ENCODE assay signal across 2 fruit fly cellular contexts in genomic region chr2L:20987438-20987837, dm6.
TF ChIP-seq lines count a peak whose summit lies in the region.

No protein-coding gene starts in this region.

TF ChIP-seq in whole organism, embryonic, 481 proteins besides CTCF, POLR2A, EP300 and RAD21 (continued from another document and continues in another):
- TF ChIP-seq CG12744 (GFP tag; optimal IDR thresholded peaks at IDR 0.05; lab: Kevin White, UChicago) (peak; percentile 71), CG2120 (GFP tag; optimal IDR thresholded peaks at IDR 0.05; lab: Kevin White, UChicago) (peak; percentile 85), ftz-f1 (GFP tag; optimal IDR thresholded peaks at IDR 0.05; lab: Kevin White, UChicago) (no peak), HLH4C (GFP tag; IDR thresholded peaks at IDR 0.05; lab: Robert Waterston, UW; ENCODE audit: partially characterized antibody) (no peak), CG2875 (GFP tag; optimal IDR thresholded peaks at IDR 0.05; lab: Kevin White, UChicago) (peak; percentile 69), CG11723 (GFP tag; optimal IDR thresholded peaks at IDR 0.05; lab: Kevin White, UChicago) (peak; percentile 59), bcd (GFP tag; optimal IDR thresholded peaks at IDR 0.05; lab: Kevin White, UChicago) (peak; percentile 75), Optix (GFP tag; IDR thresholded peaks at IDR 0.05; lab: Robert Waterston, UW) (peak; percentile 77), CG11696 (GFP tag; IDR thresholded peaks at IDR 0.05; lab: Robert Waterston, UW) (peak; percentile 59), esg (GFP tag; conservative IDR thresholded peaks at IDR 0.05; lab: Robert Waterston, UW) (peak; percentile 76), cad (GFP tag; optimal IDR thresholded peaks at IDR 0.05; lab: Kevin White, UChicago) (no peak), CG3407 (GFP tag; optimal IDR thresholded peaks at IDR 0.05; lab: Kevin White, UChicago) (peak; percentile 69), ttk (GFP tag; IDR thresholded peaks at IDR 0.05; lab: Robert Waterston, UW) (peak; percentile 71), emc (GFP tag; optimal IDR thresholded peaks at IDR 0.05; lab: Kevin White, UChicago) (peak; percentile 55), Scr (GFP tag; IDR thresholded peaks at IDR 0.05; lab: Robert Waterston, UW; ENCODE audit: partially characterized antibody) (no peak), ERR (GFP tag; optimal IDR thresholded peaks at IDR 0.05; lab: Kevin White, UChicago) (peak; percentile 58), Dek (tag; optimal IDR thresholded peaks at IDR 0.05; lab: Kevin White, UChicago) (peak; percentile 66), CG3163 (GFP tag; optimal IDR thresholded peaks at IDR 0.05; lab: Kevin White, UChicago) (peak; percentile 49), luna (GFP tag; optimal IDR thresholded peaks at IDR 0.05; lab: Kevin White, UChicago) (peak; percentile 15), odd (GFP tag; optimal IDR thresholded peaks at IDR 0.05; lab: Kevin White, UChicago) (peak; percentile 50), Usf (GFP tag; optimal IDR thresholded peaks at IDR 0.05; lab: Kevin White, UChicago) (peak; percentile 11), chif (GFP tag; optimal IDR thresholded peaks at IDR 0.05; lab: Kevin White, UChicago) (peak; percentile 83 to 87), Kr (GFP tag; optimal IDR thresholded peaks at IDR 0.05; lab: Kevin White, UChicago) (no peak), Doc3 (GFP tag; IDR thresholded peaks at IDR 0.05; lab: Robert Waterston, UW; ENCODE audit: partially characterized antibody) (no peak), jigr1 (GFP tag; IDR thresholded peaks at IDR 0.05; lab: Robert Waterston, UW) (peak; percentile 64; the same call in 2 of the 3 replicates), jing (GFP tag; optimal IDR thresholded peaks at IDR 0.05; lab: Kevin White, UChicago) (peak; percentile 72), unpg (GFP tag; optimal IDR thresholded peaks at IDR 0.05; lab: Kevin White, UChicago) (peak; percentile 81), CG11456 (GFP tag; IDR thresholded peaks at IDR 0.05; lab: Robert Waterston, UW) (peak; percentile 85), slbo (GFP tag; IDR thresholded peaks at IDR 0.05; lab: Robert Waterston, UW) (peak; percentile 89), CG6791 (GFP tag; IDR thresholded peaks at IDR 0.05; lab: Robert Waterston, UW; ENCODE audit: partially characterized antibody) (no peak), Meics (GFP tag; optimal IDR thresholded peaks at IDR 0.05; lab: Kevin White, UChicago) (peak; percentile 76), sqz (GFP tag; optimal IDR thresholded peaks at IDR 0.05; lab: Kevin White, UChicago) (peak; percentile 13), Rx (GFP tag; IDR thresholded peaks at IDR 0.05; lab: Robert Waterston, UW) (peak; percentile 74), CG8944 (GFP tag; optimal IDR thresholded peaks at IDR 0.05; lab: Kevin White, UChicago) (peak; percentile 82), kni (GFP tag; optimal IDR thresholded peaks at IDR 0.05; lab: Kevin White, UChicago) (no peak), nau (GFP tag; optimal IDR thresholded peaks at IDR 0.05; lab: Kevin White, UChicago) (peak; percentile 66), pan (optimal IDR thresholded peaks at IDR 0.05; lab: Kevin White, UChicago) (no peak), pan (GFP tag; optimal IDR thresholded peaks at IDR 0.05 in 1 of 2, IDR thresholded peaks at IDR 0.05 in 1 of 2) (peak in 1 of 2 experiments; percentile 84), CG5953 (GFP tag; IDR thresholded peaks at IDR 0.05; lab: Robert Waterston, UW) (peak; percentile 70), ranshi (GFP tag; IDR thresholded peaks at IDR 0.05; lab: Robert Waterston, UW) (peak; percentile 84), ssp (GFP tag; IDR thresholded peaks at IDR 0.05; lab: Robert Waterston, UW) (peak; percentile 73), CG31365 (tag; optimal IDR thresholded peaks at IDR 0.05; lab: Kevin White, UChicago) (peak; percentile 10), tll (GFP tag; optimal IDR thresholded peaks at IDR 0.05; lab: Kevin White, UChicago) (no peak), CG10209 (GFP tag; optimal IDR thresholded peaks at IDR 0.05; lab: Kevin White, UChicago) (peak; percentile 78), Bdp1 (GFP tag; optimal IDR thresholded peaks at IDR 0.05; lab: Kevin White, UChicago) (peak; percentile 53), Trl (optimal IDR thresholded peaks at IDR 0.05; lab: Kevin White, UChicago) (no peak), Trl (GFP tag; optimal IDR thresholded peaks at IDR 0.05; lab: Kevin White, UChicago) (peak; percentile 77), chinmo (GFP tag; IDR thresholded peaks at IDR 0.05; lab: Robert Waterston, UW; ENCODE audit: partially characterized antibody) (no peak), Med (GFP tag; lab: Kevin White, UChicago) (peak; percentile 96), Antp (GFP tag; optimal IDR thresholded peaks at IDR 0.05; lab: Kevin White, UChicago) (peak; percentile 89), sob (GFP tag; IDR thresholded peaks at IDR 0.05; lab: Robert Waterston, UW) (peak; percentile 87), CG34376 (GFP tag; optimal IDR thresholded peaks at IDR 0.05; lab: Kevin White, UChicago) (no peak), CG4707 (GFP tag; optimal IDR thresholded peaks at IDR 0.05; lab: Kevin White, UChicago) (peak; percentile 53), tap (tag; optimal IDR thresholded peaks at IDR 0.05; lab: Kevin White, UChicago) (peak; percentile 52), row (GFP tag; IDR thresholded peaks at IDR 0.05; lab: Robert Waterston, UW) (peak; percentile 84), schlank (tag; optimal IDR thresholded peaks at IDR 0.05; lab: Kevin White, UChicago) (peak; percentile 43), dati (GFP tag; IDR thresholded peaks at IDR 0.05; lab: Robert Waterston, UW) (peak; percentile 44; the same call in 1 of the 2 replicates), sens-2 (GFP tag; IDR thresholded peaks at IDR 0.05; lab: Robert Waterston, UW) (peak; percentile 64), HHEX (GFP tag; optimal IDR thresholded peaks at IDR 0.05; lab: Kevin White, UChicago) (peak; percentile 74), CG4424 (GFP tag; optimal IDR thresholded peaks at IDR 0.05; lab: Kevin White, UChicago) (peak; percentile 81), CG1602 (GFP tag; optimal IDR thresholded peaks at IDR 0.05; lab: Kevin White, UChicago) (peak; percentile 68), CG12659 (GFP tag; optimal IDR thresholded peaks at IDR 0.05; lab: Kevin White, UChicago) (peak; percentile 75), yki (optimal IDR thresholded peaks at IDR 0.05; lab: Kevin White, UChicago) (no peak), CkIIα-i1 (GFP tag; IDR thresholded peaks at IDR 0.05; lab: Robert Waterston, UW) (0 out of 2 replicates have a peak, but pooled peaks have one; percentile 27), sr (GFP tag; IDR thresholded peaks at IDR 0.05; lab: Robert Waterston, UW) (no peak)

TF ChIP-seq in whole organism, prepupa, 60 proteins besides CTCF, POLR2A, EP300 and RAD21 (continued from another document):
- peak; percentile 86 for TF ChIP-seq fd59A (GFP tag; optimal IDR thresholded peaks at IDR 0.05; lab: Kevin White, UChicago)
- TF ChIP-seq Ets96B (tag; optimal IDR thresholded peaks at IDR 0.05; lab: Kevin White, UChicago), result peak; percentile 80
- TF ChIP-seq CG6854 (GFP tag; optimal IDR thresholded peaks at IDR 0.05; lab: Kevin White, UChicago), result peak; percentile 23
- TF ChIP-seq Hr38 (GFP tag; optimal IDR thresholded peaks at IDR 0.05; lab: Kevin White, UChicago), result no peak
- peak; percentile 76 for TF ChIP-seq Ets21C (GFP tag; optimal IDR thresholded peaks at IDR 0.05; lab: Kevin White, UChicago)
- peak; percentile 80 for TF ChIP-seq net (GFP tag; optimal IDR thresholded peaks at IDR 0.05; lab: Kevin White, UChicago)
- TF ChIP-seq CG11294 (GFP tag; IDR thresholded peaks at IDR 0.05; lab: Robert Waterston, UW), result peak; percentile 43
- TF ChIP-seq Smox (GFP tag; optimal IDR thresholded peaks at IDR 0.05; lab: Kevin White, UChicago), result peak; percentile 71
- peak; percentile 72 to 82 for TF ChIP-seq salr (GFP tag; optimal IDR thresholded peaks at IDR 0.05; lab: Kevin White, UChicago)
- TF ChIP-seq Hr39 (GFP tag; optimal IDR thresholded peaks at IDR 0.05; lab: Kevin White, UChicago), result peak; percentile 85
- no peak for TF ChIP-seq fd85E (GFP tag; optimal IDR thresholded peaks at IDR 0.05; lab: Kevin White, UChicago)
- peak; percentile 86 for TF ChIP-seq Eip75B (GFP tag; optimal IDR thresholded peaks at IDR 0.05; lab: Kevin White, UChicago)
- TF ChIP-seq eg (GFP tag; IDR thresholded peaks at IDR 0.05; lab: Robert Waterston, UW), result peak; percentile 79; the same call in 2 of the 3 replicates
- TF ChIP-seq CG10631 (GFP tag; optimal IDR thresholded peaks at IDR 0.05; lab: Kevin White, UChicago), result peak; percentile 86
- peak; percentile 81 for TF ChIP-seq CG32006 (GFP tag; optimal IDR thresholded peaks at IDR 0.05; lab: Kevin White, UChicago)
- peak; percentile 48 for TF ChIP-seq fkh (GFP tag; optimal IDR thresholded peaks at IDR 0.05; lab: Kevin White, UChicago)
- peak; percentile 82 for TF ChIP-seq spab (GFP tag; optimal IDR thresholded peaks at IDR 0.05; lab: Kevin White, UChicago)
- TF ChIP-seq Gug (GFP tag; IDR thresholded peaks at IDR 0.05; lab: Robert Waterston, UW), result peak; percentile 76
- TF ChIP-seq vri (GFP tag; optimal IDR thresholded peaks at IDR 0.05; lab: Kevin White, UChicago), result peak; percentile 26
- peak; percentile 82 for TF ChIP-seq CG6792 (GFP tag; optimal IDR thresholded peaks at IDR 0.05; lab: Kevin White, UChicago)
- peak; percentile 80 for TF ChIP-seq CG15336 (GFP tag; IDR thresholded peaks at IDR 0.05; lab: Robert Waterston, UW)
- peak; percentile 82 for TF ChIP-seq achi (GFP tag; optimal IDR thresholded peaks at IDR 0.05; lab: Kevin White, UChicago)
- TF ChIP-seq Met (GFP tag; optimal IDR thresholded peaks at IDR 0.05; lab: Kevin White, UChicago), result peak; percentile 78
- TF ChIP-seq topi (GFP tag; optimal IDR thresholded peaks at IDR 0.05; lab: Kevin White, UChicago), result peak; percentile 84
- peak; percentile 53 for TF ChIP-seq dac (GFP tag; optimal IDR thresholded peaks at IDR 0.05; lab: Kevin White, UChicago)
- peak; percentile 73 for TF ChIP-seq CG8632 (GFP tag; optimal IDR thresholded peaks at IDR 0.05; lab: Kevin White, UChicago)
- TF ChIP-seq CG8119 (GFP tag; IDR thresholded peaks at IDR 0.05; lab: Robert Waterston, UW), result peak; percentile 79
- peak; percentile 57 for TF ChIP-seq CG4318 (GFP tag; optimal IDR thresholded peaks at IDR 0.05; lab: Kevin White, UChicago)
- TF ChIP-seq CG3032 (tag; optimal IDR thresholded peaks at IDR 0.05; lab: Kevin White, UChicago), result peak; percentile 83
- peak; percentile 88 for TF ChIP-seq pdm3 (GFP tag; optimal IDR thresholded peaks at IDR 0.05; lab: Kevin White, UChicago)
- TF ChIP-seq Lpt (GFP tag; optimal IDR thresholded peaks at IDR 0.05; lab: Kevin White, UChicago), result peak; percentile 66
- TF ChIP-seq Blimp-1 (GFP tag; optimal IDR thresholded peaks at IDR 0.05; lab: Kevin White, UChicago), result peak; percentile 25
- TF ChIP-seq Sox15 (GFP tag; optimal IDR thresholded peaks at IDR 0.05; lab: Kevin White, UChicago), result peak; percentile 78
- TF ChIP-seq CG6163 (GFP tag; IDR thresholded peaks at IDR 0.05; lab: Robert Waterston, UW), result peak; percentile 90
- peak; percentile 82 for TF ChIP-seq acj6 (GFP tag; optimal IDR thresholded peaks at IDR 0.05; lab: Kevin White, UChicago)
- TF ChIP-seq CG16779 (tag; optimal IDR thresholded peaks at IDR 0.05; lab: Kevin White, UChicago), result peak; percentile 61
- peak; percentile 85 for TF ChIP-seq OdsH (GFP tag; optimal IDR thresholded peaks at IDR 0.05; lab: Kevin White, UChicago)
TF ChIP-seq in whole organism, prepupa: peak in this region for 57.
